Worm (Caenorhabditis elegans): ENCODE data around the gene C49F8.1.

- no peak for TF ChIP-seq ceh-39 (tag; optimal IDR thresholded peaks at IDR 0.05)
- TF ChIP-seq mab-5 (tag; optimal IDR thresholded peaks at IDR 0.05): no peak
- TF ChIP-seq snpc-4 (tag; optimal IDR thresholded peaks at IDR 0.05): no peak
- no peak for TF ChIP-seq tbx-8 (GFP tag; optimal IDR thresholded peaks at IDR 0.05)
Measured at ce11 chrX:13384743-13385142, 19.9 kb upstream of the C49F8.1 start.
